Worm (Caenorhabditis elegans): ENCODE data around the gene ugt-23.

DNA sequence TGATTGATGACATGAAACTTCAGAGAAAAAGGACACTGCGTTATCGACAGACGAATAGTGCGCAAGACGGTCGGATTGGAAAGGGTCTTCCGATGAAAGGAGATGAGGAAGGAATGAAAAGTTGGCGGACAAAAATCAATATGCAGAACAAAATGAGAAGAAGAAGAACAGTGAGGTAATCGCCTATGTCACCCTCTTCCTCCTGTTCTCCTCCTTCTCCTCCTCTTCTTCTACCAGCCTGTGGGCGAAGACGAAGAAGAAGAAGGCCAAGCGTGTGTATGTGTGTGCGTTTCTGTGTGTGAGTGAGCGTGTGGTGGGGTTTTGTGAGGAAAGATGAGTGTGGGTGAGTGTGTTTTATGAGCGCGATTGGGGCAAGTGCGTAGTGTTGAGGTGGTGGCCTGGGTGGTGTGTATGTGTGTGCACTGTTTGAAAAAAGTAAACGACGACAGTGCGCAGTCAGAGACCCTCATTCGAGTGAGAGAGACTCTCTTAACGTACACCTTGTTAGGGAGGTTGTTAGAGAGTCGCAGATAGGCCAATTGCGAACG, 7.3 kb upstream of the ugt-23 start, which contains the start of gene tsp-21:
- TF ChIP-seq unc-86 (tag; optimal IDR thresholded peaks at IDR 0.05) (no peak), ceh-2 (tag; optimal IDR thresholded peaks at IDR 0.05) (peak; percentile 52)

All from whole organism, late embryonic.